Worm (Caenorhabditis elegans) whole organism, young adult: ENCODE results near the gene srsx-12.

Experiments used
- F55B11.4 ChIP-seq: sonication (generic microtip); optimal IDR thresholded peaks from 2 replicates; lab custom pipeline; 2016; ENCODE audit warnings: missing compliant biosample characterization, missing genetic modification characterization, borderline replicate concordance; ENCODE audit not compliant: insufficient read depth
- Y56A3A.18 ChIP-seq: fragments of 200-800 bp; sonication (Bioruptor generic); IDR thresholded peaks from 2 replicates; pipeline ENCODE4 v1.3.6; 2022; ENCODE audit warnings: missing genetic modification reagents, missing genetic modification characterization, missing compliant biosample characterization
- Y95B8A.8 ChIP-seq: fragments of 200-800 bp; sonication (Bioruptor generic); IDR thresholded peaks from 2 replicates; pipeline ENCODE4 v1.3.6; 2022; ENCODE audit warnings: missing genetic modification reagents, missing genetic modification characterization, missing compliant biosample characterization
- aptf-2 ChIP-seq: fragments of 200-800 bp; sonication (Bioruptor generic); conservative IDR thresholded peaks from 2 replicates; pipeline ENCODE4 v1.3.6; 2022; ENCODE audit warnings: missing genetic modification reagents, missing genetic modification characterization, missing compliant biosample characterization
- attf-3 ChIP-seq: fragments of 200-800 bp; sonication (Bioruptor generic); conservative IDR thresholded peaks from 2 replicates; pipeline ENCODE4 v1.3.6; 2022; ENCODE audit warnings: missing genetic modification reagents, missing genetic modification characterization, missing compliant biosample characterization
- attf-6 ChIP-seq: fragments of 200-800 bp; sonication (Bioruptor generic); IDR thresholded peaks from 2 replicates; pipeline ENCODE4 v1.3.6; 2022; ENCODE audit warnings: missing genetic modification reagents, missing genetic modification characterization, missing compliant biosample characterization
- cebp-1 ChIP-seq, 2 experiments: fragments of 200-800 bp in 1 of 2; sonication (Bioruptor generic) in 1 of 2; sonication (generic microtip) in 1 of 2; IDR thresholded peaks in 1 of 2; optimal IDR thresholded peaks in 1 of 2; 2 replicates each; pipeline versions ENCODE4 v1.3.6 to Lab custom; 2017 to 2022; ENCODE audit warnings: missing compliant biosample characterization in 2 of 2, missing genetic modification characterization in 2 of 2, mild to moderate bottlenecking in 1 of 2, missing genetic modification reagents in 1 of 2, moderate library complexity in 1 of 2
- cebp-2 ChIP-seq: fragments of 200-800 bp; sonication (Bioruptor generic); IDR thresholded peaks from 2 replicates; pipeline ENCODE4 v1.3.6; 2022; ENCODE audit warnings: missing genetic modification characterization, missing compliant biosample characterization
- ceh-100 ChIP-seq: fragments of 200-800 bp; sonication (Bioruptor generic); IDR thresholded peaks from 2 replicates; pipeline ENCODE4 v1.3.6; 2022; ENCODE audit warnings: missing genetic modification reagents, missing genetic modification characterization, missing compliant biosample characterization
- ceh-27 ChIP-seq: fragments of 200-800 bp; sonication (Bioruptor generic); optimal IDR thresholded peaks from 2 replicates; lab custom pipeline; 2018; ENCODE audit warnings: mild to moderate bottlenecking, missing genetic modification characterization, moderate library complexity, missing compliant biosample characterization
- ceh-40 ChIP-seq: fragments of 200-800 bp; sonication (Bioruptor generic); IDR thresholded peaks from 2 replicates; pipeline ENCODE4 v1.3.6; 2022; ENCODE audit warnings: missing genetic modification characterization, missing compliant biosample characterization
- ceh-79 ChIP-seq: sonication (generic microtip); optimal IDR thresholded peaks from 2 replicates; lab custom pipeline; 2017; ENCODE audit warnings: mild to moderate bottlenecking, missing genetic modification characterization, missing compliant biosample characterization
- ceh-91 ChIP-seq: fragments of 200-800 bp; sonication (Bioruptor generic); IDR thresholded peaks from 2 replicates; pipeline ENCODE4 v1.3.6; 2022; ENCODE audit warnings: missing genetic modification reagents, missing genetic modification characterization, missing compliant biosample characterization
- ekl-4 ChIP-seq: fragments of 200-800 bp; sonication (Bioruptor generic); IDR thresholded peaks from 2 replicates; pipeline ENCODE4 v1.3.6; 2022; ENCODE audit warnings: missing genetic modification reagents, missing genetic modification characterization, missing compliant biosample characterization
- ets-4 ChIP-seq: fragments of 200-800 bp; sonication (Bioruptor generic); optimal IDR thresholded peaks from 2 replicates; lab custom pipeline; 2018; ENCODE audit warnings: mild to moderate bottlenecking, missing genetic modification characterization, missing compliant biosample characterization
- hlh-26 ChIP-seq: fragments of 200-800 bp; sonication (Bioruptor generic); conservative IDR thresholded peaks from 2 replicates; pipeline ENCODE4 v1.3.6; 2022; ENCODE audit warnings: missing genetic modification reagents, missing genetic modification characterization, missing compliant biosample characterization
- let-526 ChIP-seq: fragments of 200-800 bp; sonication (Bioruptor generic); IDR thresholded peaks from 2 replicates; pipeline ENCODE4 v1.3.6; 2022; ENCODE audit warnings: missing genetic modification reagents, missing genetic modification characterization, missing compliant biosample characterization
- lin-35 ChIP-seq, 3 experiments: fragments of 150-350 bp in 2 of 3; sonication (generic microtip) in 1 of 3; optimal IDR thresholded peaks; 2 replicates each; lab custom pipeline; 2014 to 2018; ENCODE audit warnings: missing biosample characterization in 3 of 3, missing genetic modification characterization in 3 of 3, missing genetic modification reagents in 3 of 3
- lin-54 ChIP-seq: fragments of 200-800 bp; sonication (Bioruptor generic); optimal IDR thresholded peaks from 2 replicates; lab custom pipeline; 2018; ENCODE audit warnings: mild to moderate bottlenecking, missing genetic modification characterization, missing compliant biosample characterization
- madf-6 ChIP-seq: fragments of 200-800 bp; sonication (Bioruptor generic); IDR thresholded peaks from 2 replicates; pipeline ENCODE4 v1.3.6; 2022; ENCODE audit warnings: missing genetic modification reagents, missing genetic modification characterization, missing compliant biosample characterization
- madf-8 ChIP-seq: fragments of 200-800 bp; sonication (Bioruptor generic); conservative IDR thresholded peaks from 2 replicates; pipeline ENCODE4 v1.3.6; 2022; ENCODE audit warnings: missing genetic modification reagents, missing genetic modification characterization, missing compliant biosample characterization
- mxl-1 ChIP-seq: sonication (generic microtip); optimal IDR thresholded peaks from 2 replicates; lab custom pipeline; 2016; ENCODE audit warnings: missing genetic modification characterization, missing compliant biosample characterization
- nfya-1 ChIP-seq: sonication (generic microtip); optimal IDR thresholded peaks from 2 replicates; lab custom pipeline; 2017; ENCODE audit warnings: antibody characterized with exemption, missing compliant biosample characterization, missing genetic modification characterization, borderline replicate concordance; ENCODE audit not compliant: insufficient read depth
- nhr-80 ChIP-seq: sonication (generic microtip); optimal IDR thresholded peaks from 2 replicates; lab custom pipeline; 2016; ENCODE audit warnings: missing genetic modification characterization, missing compliant biosample characterization
- rcor-1 ChIP-seq: fragments of 200-800 bp; sonication (Bioruptor generic); IDR thresholded peaks from 2 replicates; pipeline ENCODE4 v1.3.6; 2022; ENCODE audit warnings: missing genetic modification reagents, missing genetic modification characterization, missing compliant biosample characterization
- rpc-1 ChIP-seq, 2 experiments: fragments of 150-350 bp in 1 of 2; sonication (generic microtip) in 1 of 2; optimal IDR thresholded peaks; 2 replicates each; lab custom pipeline; 2014 to 2018; ENCODE audit warnings: missing biosample characterization in 1 of 2, missing genetic modification characterization in 1 of 2, missing genetic modification reagents in 1 of 2, missing genotype in 1 of 2
- snpc-1.3 ChIP-seq: sonication (generic microtip); optimal IDR thresholded peaks from 2 replicates; lab custom pipeline; 2017; ENCODE audit warnings: missing genetic modification characterization, mild to moderate bottlenecking, missing compliant biosample characterization, antibody characterized with exemption, moderate library complexity, missing genotype, missing genetic modification reagents; ENCODE audit not compliant: insufficient read depth
- somi-1 ChIP-seq: fragments of 200-800 bp; sonication (Bioruptor generic); optimal IDR thresholded peaks from 2 replicates; lab custom pipeline; 2018; ENCODE audit warnings: mild to moderate bottlenecking, missing genetic modification characterization, missing compliant biosample characterization
- tlf-1 ChIP-seq: fragments of 200-800 bp; sonication (Bioruptor generic); optimal IDR thresholded peaks from 2 replicates; lab custom pipeline; 2018; ENCODE audit warnings: mild to moderate bottlenecking, missing genetic modification characterization, missing compliant biosample characterization
- ztf-22 ChIP-seq: fragments of 200-800 bp; sonication (Bioruptor generic); optimal IDR thresholded peaks from 2 replicates; lab custom pipeline; 2018; ENCODE audit warnings: mild to moderate bottlenecking, missing genetic modification characterization, moderate library complexity, missing compliant biosample characterization
- ztf-3 ChIP-seq: fragments of 200-800 bp; sonication (Bioruptor generic); optimal IDR thresholded peaks from 2 replicates; lab custom pipeline; 2018; ENCODE audit warnings: mild to moderate bottlenecking, missing genetic modification characterization, missing compliant biosample characterization
- ztf-6 ChIP-seq: fragments of 200-800 bp; sonication (Bioruptor generic); IDR thresholded peaks from 2 replicates; pipeline ENCODE4 v1.3.6; 2022; ENCODE audit warnings: missing genetic modification reagents, missing genetic modification characterization, missing compliant biosample characterization

The srsx-12 gene

ce11 chrV:4972943-4973342 is 7.8 kb downstream of the srsx-12 start, which contains the start of gene srsx-9:
srsx-9 (minus strand) TSS chrV:4973043.
- TF ChIP-seq attf-3 (GFP tag; lab: Robert Waterston, UW) = no peak
- no peak for TF ChIP-seq ceh-40 (GFP tag; lab: Robert Waterston, UW)
- no peak for TF ChIP-seq ceh-27
- no peak for TF ChIP-seq ets-4 (GFP tag; lab: Kevin White, UChicago)
- no peak for TF ChIP-seq rcor-1
- no peak for TF ChIP-seq aptf-2
- no peak for TF ChIP-seq ceh-91
- no peak for TF ChIP-seq snpc-1.3 (tag; lab: Kevin White, UChicago)
- no peak for TF ChIP-seq somi-1 (GFP tag; lab: Kevin White, UChicago)
- no peak for TF ChIP-seq ceh-100 (GFP tag; lab: Robert Waterston, UW)
- TF ChIP-seq ztf-3 = no peak
- no peak for TF ChIP-seq mxl-1 (tag; lab: Kevin White, UChicago)
- no peak for TF ChIP-seq ztf-22 (GFP tag; lab: Kevin White, UChicago)
- TF ChIP-seq lin-35 (GFP tag; optimal IDR thresholded peaks at IDR 0.05; lab: Kevin White, UChicago) = no peak
- TF ChIP-seq F55B11.4 (tag; lab: Kevin White, UChicago) = no peak
- no peak for TF ChIP-seq Y56A3A.18 (GFP tag; lab: Robert Waterston, UW)
- no peak for TF ChIP-seq attf-6 (GFP tag; lab: Robert Waterston, UW)
- no peak for TF ChIP-seq ztf-6 (GFP tag; lab: Robert Waterston, UW)

- TF ChIP-seq cebp-1 (GFP tag; IDR thresholded peaks at IDR 0.05; lab: Robert Waterston, UW) (no peak), cebp-1 (tag; optimal IDR thresholded peaks at IDR 0.05; lab: Kevin White, UChicago) (no peak), nhr-80 (tag; lab: Kevin White, UChicago) (peak; percentile 5)
Observed at ce11 chrV:4969503-4969902, 11.3 kb downstream of the srsx-12 start.

ce11 chrV:4968775-4969174 is 12.0 kb downstream of the srsx-12 start:
- no peak for TF ChIP-seq lin-54
- no peak for TF ChIP-seq cebp-2 (GFP tag; lab: Robert Waterston, UW)
- no peak for TF ChIP-seq madf-6 (GFP tag; lab: Robert Waterston, UW)
- no peak for TF ChIP-seq rpc-1 (optimal IDR thresholded peaks at IDR 0.05; lab: Kevin White, UChicago)
- TF ChIP-seq rpc-1 (tag; optimal IDR thresholded peaks at IDR 0.05; lab: Kevin White, UChicago) = no peak
- no peak for TF ChIP-seq Y56A3A.18 (GFP tag; lab: Robert Waterston, UW)
- TF ChIP-seq nhr-80 (tag; lab: Kevin White, UChicago) = peak; percentile 6
- TF ChIP-seq snpc-1.3 (tag; lab: Kevin White, UChicago) = no peak
- no peak for TF ChIP-seq Y95B8A.8 (GFP tag; lab: Robert Waterston, UW)

- TF ChIP-seq tlf-1 (no peak), hlh-26 (GFP tag; lab: Robert Waterston, UW) (no peak), ceh-79 (tag; lab: Kevin White, UChicago) (no peak), ekl-4 (no peak), madf-8 (GFP tag; lab: Robert Waterston, UW) (no peak), let-526 (GFP tag; lab: Robert Waterston, UW) (no peak), nfya-1 (tag; lab: Kevin White, UChicago) (no peak), attf-3 (GFP tag; lab: Robert Waterston, UW) (no peak), rcor-1 (no peak)
Observed at ce11 chrV:4967238-4967637, 13.5 kb downstream of the srsx-12 start.
